Fruit fly (Drosophila melanogaster) whole organism, adult: ENCODE data around the gene FucTA.

Source experiments
- CG11617 ChIP-seq: fragments of 200-800 bp; sonication (Bioruptor generic); optimal IDR thresholded peaks from 2 replicates; lab custom pipeline; 2017; ENCODE audit warnings: mild to moderate bottlenecking, missing biosample characterization, missing genetic modification reagents, missing genetic modification characterization
- CG12768 ChIP-seq: fragments of 200-800 bp; sonication (Bioruptor generic); optimal IDR thresholded peaks from 2 replicates; lab custom pipeline; 2017; ENCODE audit warnings: missing biosample characterization, missing genetic modification characterization, mild to moderate bottlenecking, moderate library complexity, missing genetic modification reagents
- CG14711 ChIP-seq: fragments of 200-800 bp; sonication (Bioruptor generic); optimal IDR thresholded peaks from 2 replicates; lab custom pipeline; 2018; ENCODE audit warnings: missing biosample characterization, mild to moderate bottlenecking, missing genetic modification characterization, moderate library complexity
- CG1620 ChIP-seq: fragments of 200-800 bp; sonication (Bioruptor generic); optimal IDR thresholded peaks from 2 replicates; lab custom pipeline; 2016; ENCODE audit warnings: missing biosample characterization, missing genetic modification characterization
- CG33017 ChIP-seq: fragments of 200-800 bp; sonication (Bioruptor generic); optimal IDR thresholded peaks from 2 replicates; lab custom pipeline; 2018; ENCODE audit warnings: missing biosample characterization, mild to moderate bottlenecking, missing genetic modification characterization, moderate library complexity
- CG5204 ChIP-seq: fragments of 200-800 bp; sonication (Bioruptor generic); optimal IDR thresholded peaks from 2 replicates; lab custom pipeline; 2016; ENCODE audit warnings: missing biosample characterization, missing genetic modification characterization
- CG7045 ChIP-seq: fragments of 200-800 bp; sonication (Bioruptor generic); optimal IDR thresholded peaks from 2 replicates; lab custom pipeline; 2017; ENCODE audit warnings: missing biosample characterization, mild to moderate bottlenecking, missing genetic modification characterization
- CG7101 ChIP-seq: fragments of 200-800 bp; sonication (Bioruptor generic); optimal IDR thresholded peaks from 2 replicates; lab custom pipeline; 2018; ENCODE audit warnings: missing biosample characterization, mild to moderate bottlenecking, missing genetic modification characterization, moderate library complexity
- Clk ChIP-seq: fragments of 200-800 bp; sonication (Bioruptor generic); optimal IDR thresholded peaks from 2 replicates; lab custom pipeline; 2017; ENCODE audit warnings: missing biosample characterization, missing genetic modification characterization
- Crg-1 ChIP-seq: fragments of 200-800 bp; sonication (Bioruptor generic); optimal IDR thresholded peaks from 2 replicates; lab custom pipeline; 2016; ENCODE audit warnings: missing biosample characterization, missing genetic modification characterization
- Hr96 ChIP-seq: fragments of 200-800 bp; sonication (Bioruptor generic); optimal IDR thresholded peaks from 2 replicates; lab custom pipeline; 2016; ENCODE audit warnings: missing biosample characterization, missing genetic modification characterization
- Mnt ChIP-seq: fragments of 200-800 bp; sonication (Bioruptor generic); optimal IDR thresholded peaks from 2 replicates; lab custom pipeline; 2016; ENCODE audit warnings: missing biosample characterization, mild to moderate bottlenecking, missing genetic modification characterization
- bab1 ChIP-seq: fragments of 200-800 bp; sonication (Bioruptor generic); optimal IDR thresholded peaks from 3 replicates; lab custom pipeline; 2019; ENCODE audit warnings: missing biosample characterization, mild to moderate bottlenecking, missing genetic modification characterization, moderate library complexity
- cic ChIP-seq: fragments of 200-800 bp; sonication (Bioruptor generic); optimal IDR thresholded peaks from 2 replicates; lab custom pipeline; 2017; ENCODE audit warnings: missing biosample characterization, mild to moderate bottlenecking, missing genetic modification characterization, moderate library complexity
- cnc ChIP-seq, 2 experiments: fragments of >200 bp; optimal IDR thresholded peaks; 2 replicates each; lab custom pipeline; 2017
- kay ChIP-seq: fragments of 200-800 bp; sonication (Bioruptor generic); peaks from one replicate; lab custom pipeline; 2016; ENCODE audit warnings: missing biosample characterization, missing genetic modification characterization, borderline replicate concordance
- ovo ChIP-seq: fragments of 200-800 bp; sonication (Bioruptor generic); optimal IDR thresholded peaks from 2 replicates; lab custom pipeline; 2016; ENCODE audit warnings: missing biosample characterization, missing genetic modification characterization
- pad ChIP-seq: fragments of 200-800 bp; sonication (Bioruptor generic); optimal IDR thresholded peaks from 3 replicates; lab custom pipeline; 2017; ENCODE audit warnings: missing biosample characterization, missing genetic modification characterization, mild to moderate bottlenecking, moderate library complexity, missing genetic modification reagents
- tj ChIP-seq: fragments of 200-800 bp; sonication (Bioruptor generic); optimal IDR thresholded peaks from 3 replicates; lab custom pipeline; 2017; ENCODE audit warnings: missing biosample characterization, mild to moderate bottlenecking, missing genetic modification characterization, moderate library complexity
- toe ChIP-seq: fragments of 200-800 bp; sonication (Bioruptor generic); optimal IDR thresholded peaks from 2 replicates; lab custom pipeline; 2016; ENCODE audit warnings: missing biosample characterization, missing genetic modification characterization

The FucTA gene

dm6 chr3L:15174823-15175222 lies 27.9 kb downstream of the FucTA start:
- TF ChIP-seq CG7045 (GFP tag; lab: Kevin White, UChicago) (no peak), CG14711 (no peak), CG12768 (no peak), Mnt (GFP tag; lab: Kevin White, UChicago) (no peak), CG7101 (tag; lab: Kevin White, UChicago) (no peak), kay (no peak), CG11617 (GFP tag; lab: Kevin White, UChicago) (no peak), tj (GFP tag; lab: Kevin White, UChicago) (no peak), ovo (no peak)

- TF ChIP-seq bab1 (GFP tag; lab: Kevin White, UChicago) = no peak
- TF ChIP-seq Clk = no peak
- TF ChIP-seq CG1620 = no peak
- TF ChIP-seq CG7045 (GFP tag; lab: Kevin White, UChicago) = no peak
- TF ChIP-seq cnc (optimal IDR thresholded peaks at IDR 0.05; lab: Kevin White, UChicago) = no peak
- TF ChIP-seq CG14711 = no peak
- no peak for TF ChIP-seq ovo
- TF ChIP-seq kay = no peak
- no peak for TF ChIP-seq CG7101 (tag; lab: Kevin White, UChicago)
- TF ChIP-seq cic = no peak
- TF ChIP-seq Mnt (GFP tag; lab: Kevin White, UChicago) = no peak
- TF ChIP-seq toe = no peak
- no peak for TF ChIP-seq Crg-1 (GFP tag; lab: Kevin White, UChicago)
- no peak for TF ChIP-seq CG33017
- no peak for TF ChIP-seq pad (GFP tag; lab: Kevin White, UChicago)
- no peak for TF ChIP-seq CG11617 (GFP tag; lab: Kevin White, UChicago)
- no peak for TF ChIP-seq CG5204 (GFP tag; lab: Kevin White, UChicago)
- no peak for TF ChIP-seq Hr96
Measured at dm6 chr3L:15176641-15177215, 29.8 kb downstream of the FucTA start.

dm6 chr3L:15178618-15179017 lies 31.7 kb downstream of the FucTA start:
- TF ChIP-seq CG7101 (tag; lab: Kevin White, UChicago) (no peak), toe (no peak), Clk (no peak), bab1 (GFP tag; lab: Kevin White, UChicago) (no peak), Crg-1 (GFP tag; lab: Kevin White, UChicago) (no peak), CG11617 (GFP tag; lab: Kevin White, UChicago) (no peak), pad (GFP tag; lab: Kevin White, UChicago) (no peak), CG7045 (GFP tag; lab: Kevin White, UChicago) (no peak)

dm6 chr3L:15180816-15181215 lies 33.9 kb downstream of the FucTA start:
- TF ChIP-seq ovo = no peak
- no peak for TF ChIP-seq CG33017
- no peak for TF ChIP-seq CG12768
- TF ChIP-seq Clk = no peak
- TF ChIP-seq CG1620 = no peak
- TF ChIP-seq cic = no peak
- no peak for TF ChIP-seq CG5204 (GFP tag; lab: Kevin White, UChicago)
- TF ChIP-seq tj (GFP tag; lab: Kevin White, UChicago) = no peak
- TF ChIP-seq kay = no peak
- no peak for TF ChIP-seq pad (GFP tag; lab: Kevin White, UChicago)
- TF ChIP-seq cnc (optimal IDR thresholded peaks at IDR 0.05; lab: Kevin White, UChicago) = no peak
- no peak for TF ChIP-seq Crg-1 (GFP tag; lab: Kevin White, UChicago)
- TF ChIP-seq Hr96 = no peak
- TF ChIP-seq CG7101 (tag; lab: Kevin White, UChicago) = no peak
- TF ChIP-seq CG14711 = no peak
- no peak for TF ChIP-seq bab1 (GFP tag; lab: Kevin White, UChicago)
- TF ChIP-seq Mnt (GFP tag; lab: Kevin White, UChicago) = no peak
- no peak for TF ChIP-seq CG11617 (GFP tag; lab: Kevin White, UChicago)
- TF ChIP-seq CG7045 (GFP tag; lab: Kevin White, UChicago) = no peak

dm6 chr3L:15187782-15188181 lies 40.8 kb downstream of the FucTA start:
- TF ChIP-seq toe = no peak
- peak; percentile 11 for TF ChIP-seq kay

dm6 chr3L:15188735-15189134 lies 41.8 kb downstream of the FucTA start:
- TF ChIP-seq pad (GFP tag; lab: Kevin White, UChicago) (no peak), tj (GFP tag; lab: Kevin White, UChicago) (no peak), CG11617 (GFP tag; lab: Kevin White, UChicago) (no peak), bab1 (GFP tag; lab: Kevin White, UChicago) (no peak)

dm6 chr3L:15189707-15190106 lies 42.8 kb downstream of the FucTA start:
- TF ChIP-seq Mnt (GFP tag; lab: Kevin White, UChicago) = no peak
- TF ChIP-seq Clk = no peak
- TF ChIP-seq kay = no peak
- no peak for TF ChIP-seq CG1620
- TF ChIP-seq cic = no peak
- TF ChIP-seq CG5204 (GFP tag; lab: Kevin White, UChicago) = no peak
- TF ChIP-seq Crg-1 (GFP tag; lab: Kevin White, UChicago) = no peak
- TF ChIP-seq CG7045 (GFP tag; lab: Kevin White, UChicago) = no peak
- TF ChIP-seq bab1 (GFP tag; lab: Kevin White, UChicago) = no peak
- no peak for TF ChIP-seq toe
- TF ChIP-seq CG33017 = no peak
